Worm (Caenorhabditis elegans) whole organism, early embryonic: Measurements from ENCODE around the gene T05C12.15.

ENCODE experiments used
- flt-1 ChIP-seq: fragments of 200-800 bp; sonication (Bioruptor generic); IDR thresholded peaks from 2 replicates; pipeline ENCODE4 v1.3.6; 2022; ENCODE audit warnings: missing genetic modification characterization, missing compliant biosample characterization
- scrt-1 ChIP-seq: fragments of 200-800 bp; sonication (Bioruptor generic); IDR thresholded peaks from 2 replicates; pipeline ENCODE4 v1.3.6; 2022; ENCODE audit warnings: missing genetic modification characterization, missing compliant biosample characterization

- TF ChIP-seq flt-1 (GFP tag; lab: Robert Waterston, UW) (no peak), scrt-1 (GFP tag; lab: Robert Waterston, UW) (no peak)
Measured at ce11 chrII:8138015-8138546, 31.3 kb upstream of the T05C12.15 start, which contains the start of gene cdc-48.2.
